Fruit fly (Drosophila melanogaster) whole organism, prepupa: ENCODE results near the gene CG32679.
A peak's percentile ranks its signal among the peaks of the same experiment; 100 is the strongest.

Source experiments
- CG10631 ChIP-seq: fragments of 200-800 bp; sonication (Bioruptor generic); optimal IDR thresholded peaks from 2 replicates; lab custom pipeline; 2016; ENCODE audit warnings: missing biosample characterization, missing genetic modification characterization
- CG10669 ChIP-seq: fragments of 200-800 bp; sonication (Bioruptor generic); optimal IDR thresholded peaks from 3 replicates; lab custom pipeline; 2018; ENCODE audit warnings: missing biosample characterization, mild to moderate bottlenecking, missing genetic modification characterization, moderate library complexity
- CG15336 ChIP-seq: fragments of 200-800 bp; sonication (Bioruptor generic); IDR thresholded peaks from 2 replicates; pipeline ENCODE4 v1.3.6; 2022; ENCODE audit warnings: missing biosample characterization, missing genetic modification characterization
- CG1621 ChIP-seq: fragments of 200-800 bp; sonication (Bioruptor generic); optimal IDR thresholded peaks from 3 replicates; lab custom pipeline; 2018; ENCODE audit warnings: missing biosample characterization, mild to moderate bottlenecking, missing genetic modification characterization
- CG16779 ChIP-seq: fragments of 200-800 bp; sonication (Bioruptor generic); optimal IDR thresholded peaks from 3 replicates; lab custom pipeline; 2017; ENCODE audit warnings: missing biosample characterization, mild to moderate bottlenecking, missing genetic modification characterization
- CG3032 ChIP-seq: fragments of 200-800 bp; optimal IDR thresholded peaks from 2 replicates; lab custom pipeline; 2019; ENCODE audit warnings: missing biosample characterization, mild to moderate bottlenecking, missing genetic modification characterization, moderate library complexity
- CG31627 ChIP-seq: fragments of 200-800 bp; sonication (Bioruptor generic); optimal IDR thresholded peaks from 3 replicates; lab custom pipeline; 2016; ENCODE audit warnings: missing biosample characterization, missing genetic modification characterization
- CG32006 ChIP-seq: fragments of 200-800 bp; sonication (Bioruptor generic); optimal IDR thresholded peaks from 3 replicates; lab custom pipeline; 2017; ENCODE audit warnings: missing biosample characterization, mild to moderate bottlenecking, missing genetic modification characterization
- CG4318 ChIP-seq: fragments of 200-800 bp; sonication (Bioruptor generic); optimal IDR thresholded peaks from 3 replicates; lab custom pipeline; 2017; ENCODE audit warnings: missing biosample characterization, mild to moderate bottlenecking, missing genetic modification characterization
- CG6163 ChIP-seq: fragments of 200-800 bp; sonication (Bioruptor generic); IDR thresholded peaks from 3 replicates; pipeline ENCODE4 v1.3.6; 2022; ENCODE audit warnings: missing biosample characterization, missing genetic modification characterization
- CG6276 ChIP-seq: fragments of 200-800 bp; sonication (Bioruptor generic); optimal IDR thresholded peaks from 2 replicates; lab custom pipeline; 2017; ENCODE audit warnings: missing biosample characterization, mild to moderate bottlenecking, missing genetic modification characterization
- CG6792 ChIP-seq: fragments of 200-800 bp; sonication (Bioruptor generic); optimal IDR thresholded peaks from 3 replicates; lab custom pipeline; 2016; ENCODE audit warnings: missing biosample characterization, missing genetic modification characterization
- CG6854 ChIP-seq: fragments of 200-800 bp; sonication (Bioruptor generic); optimal IDR thresholded peaks from 2 replicates; lab custom pipeline; 2017; ENCODE audit warnings: missing biosample characterization, mild to moderate bottlenecking, missing genetic modification characterization
- CG7368 ChIP-seq: fragments of 200-800 bp; sonication (Bioruptor generic); optimal IDR thresholded peaks from 3 replicates; lab custom pipeline; 2016; ENCODE audit warnings: missing biosample characterization, missing genetic modification characterization
- CG8119 ChIP-seq: fragments of 200-800 bp; sonication (Bioruptor generic); IDR thresholded peaks from 3 replicates; pipeline ENCODE4 v1.3.6; 2022; ENCODE audit warnings: missing biosample characterization, missing genetic modification characterization
- CG8319 ChIP-seq: fragments of 200-800 bp; sonication (Bioruptor generic); optimal IDR thresholded peaks from 3 replicates; lab custom pipeline; 2016; ENCODE audit warnings: missing biosample characterization, missing genetic modification characterization
- CG8632 ChIP-seq: fragments of 200-800 bp; sonication (Bioruptor generic); optimal IDR thresholded peaks from 3 replicates; lab custom pipeline; 2016; ENCODE audit warnings: missing biosample characterization, missing genetic modification characterization
- Eip75B ChIP-seq: fragments of 200-800 bp; sonication (Bioruptor generic); optimal IDR thresholded peaks from 3 replicates; lab custom pipeline; 2016; ENCODE audit warnings: missing biosample characterization, missing genetic modification characterization
- Eip78C ChIP-seq: fragments of 200-800 bp; sonication (Bioruptor generic); peaks from one replicate; lab custom pipeline; 2016; ENCODE audit warnings: missing biosample characterization, missing genetic modification characterization
- Ets21C ChIP-seq: fragments of 200-800 bp; sonication (Bioruptor generic); optimal IDR thresholded peaks from 3 replicates; lab custom pipeline; 2016; ENCODE audit warnings: missing biosample characterization, missing genetic modification characterization
- Ets96B ChIP-seq: fragments of 200-800 bp; optimal IDR thresholded peaks from 2 replicates; lab custom pipeline; 2019; ENCODE audit warnings: missing biosample characterization, mild to moderate bottlenecking, missing genetic modification characterization, moderate library complexity
- Gug ChIP-seq: fragments of 200-800 bp; sonication (Bioruptor generic); IDR thresholded peaks from 2 replicates; pipeline ENCODE4 v1.3.6; 2022; ENCODE audit warnings: missing biosample characterization, missing genetic modification characterization
- Hr38 ChIP-seq: sonication (Bioruptor generic); optimal IDR thresholded peaks from 2 replicates; lab custom pipeline; 2016; ENCODE audit warnings: missing biosample characterization, missing genetic modification characterization
- Lpt ChIP-seq: fragments of 200-800 bp; sonication (Bioruptor generic); optimal IDR thresholded peaks from 3 replicates; lab custom pipeline; 2016; ENCODE audit warnings: missing biosample characterization, missing genetic modification characterization
- OdsH ChIP-seq: fragments of 200-800 bp; sonication (Bioruptor generic); optimal IDR thresholded peaks from 3 replicates; lab custom pipeline; 2016; ENCODE audit warnings: missing biosample characterization, missing genetic modification characterization
- Sox102F ChIP-seq: fragments of 200-800 bp; sonication (Bioruptor generic); optimal IDR thresholded peaks from 2 replicates; lab custom pipeline; 2016; ENCODE audit warnings: missing biosample characterization, mild to moderate bottlenecking, missing genetic modification characterization
- Sox14 ChIP-seq: fragments of 200-800 bp; sonication (Bioruptor generic); optimal IDR thresholded peaks from 3 replicates; lab custom pipeline; 2016; ENCODE audit warnings: missing biosample characterization, missing genetic modification characterization
- achi ChIP-seq: fragments of 200-800 bp; sonication (Bioruptor generic); optimal IDR thresholded peaks from 3 replicates; lab custom pipeline; 2016; ENCODE audit warnings: missing biosample characterization, missing genetic modification characterization
- cyc ChIP-seq: fragments of 200-800 bp; sonication (Bioruptor generic); optimal IDR thresholded peaks from 3 replicates; lab custom pipeline; 2016; ENCODE audit warnings: missing biosample characterization, missing genetic modification characterization
- dac ChIP-seq: fragments of 200-800 bp; sonication (Bioruptor generic); optimal IDR thresholded peaks from 2 replicates; lab custom pipeline; 2017; ENCODE audit warnings: missing biosample characterization, mild to moderate bottlenecking, missing genetic modification characterization
- dsx ChIP-seq: fragments of 200-800 bp; optimal IDR thresholded peaks from 3 replicates; lab custom pipeline; 2019; ENCODE audit warnings: missing biosample characterization, mild to moderate bottlenecking, missing genetic modification characterization, moderate library complexity; ENCODE audit not compliant: poor library complexity, severe bottlenecking
- esn ChIP-seq: fragments of 200-800 bp; sonication (Bioruptor generic); optimal IDR thresholded peaks from 2 replicates; lab custom pipeline; 2016; ENCODE audit warnings: missing biosample characterization, mild to moderate bottlenecking, missing genetic modification characterization, moderate library complexity
- fd85E ChIP-seq: fragments of 200-800 bp; sonication (Bioruptor generic); optimal IDR thresholded peaks from 3 replicates; lab custom pipeline; 2016; ENCODE audit warnings: missing biosample characterization, missing genetic modification characterization
- net ChIP-seq: fragments of 200-800 bp; sonication (Bioruptor generic); optimal IDR thresholded peaks from 3 replicates; lab custom pipeline; 2016; ENCODE audit warnings: missing biosample characterization, missing genetic modification characterization
- pdm3 ChIP-seq: fragments of 200-800 bp; sonication (Bioruptor generic); optimal IDR thresholded peaks from 3 replicates; lab custom pipeline; 2016; ENCODE audit warnings: missing biosample characterization, missing genetic modification characterization
- spab ChIP-seq: fragments of 200-800 bp; sonication (Bioruptor generic); optimal IDR thresholded peaks from 2 replicates; lab custom pipeline; 2017; ENCODE audit warnings: missing biosample characterization, mild to moderate bottlenecking, missing genetic modification characterization, missing genetic modification reagents
- svp ChIP-seq: fragments of 200-800 bp; sonication (Bioruptor generic); peaks from one replicate; lab custom pipeline; 2016; ENCODE audit warnings: missing biosample characterization, missing genetic modification characterization
- topi ChIP-seq: fragments of 200-800 bp; sonication (Bioruptor generic); optimal IDR thresholded peaks from 3 replicates; lab custom pipeline; 2016; ENCODE audit warnings: missing biosample characterization, missing genetic modification characterization
- vri ChIP-seq: fragments of 200-800 bp; sonication (Bioruptor generic); optimal IDR thresholded peaks from 3 replicates; lab custom pipeline; 2016; ENCODE audit warnings: missing biosample characterization, mild to moderate bottlenecking, missing genetic modification characterization

The CG32679 gene

dm6 chrX:10362557-10363366, 4.5 kb downstream of the CG32679 start (continued):
- TF ChIP-seq CG8119 (GFP tag; lab: Robert Waterston, UW) (no peak), CG3032 (tag; lab: Kevin White, UChicago) (no peak), Ets21C (GFP tag; lab: Kevin White, UChicago) (no peak), CG10631 (GFP tag; lab: Kevin White, UChicago) (peak; percentile 19), CG10669 (GFP tag; lab: Kevin White, UChicago) (peak; percentile 16), CG32006 (GFP tag; lab: Kevin White, UChicago) (peak; percentile 61), fd85E (GFP tag; lab: Kevin White, UChicago) (no peak), CG1621 (tag; lab: Kevin White, UChicago) (no peak), svp (GFP tag; lab: Kevin White, UChicago) (peak; percentile 77), topi (peak; percentile 31), OdsH (GFP tag; lab: Kevin White, UChicago) (peak; percentile 28), CG15336 (GFP tag; lab: Robert Waterston, UW) (0 out of 2 replicates have a peak, but pooled peaks have one; percentile 35), Gug (GFP tag; lab: Robert Waterston, UW) (no peak), Eip78C (peak; percentile 84), CG8319 (GFP tag; lab: Kevin White, UChicago) (peak; percentile 4), Sox14 (GFP tag; lab: Kevin White, UChicago) (peak; percentile 26), CG6163 (0 out of 3 replicates have a peak, but pooled peaks have one; percentile 39)

- TF ChIP-seq CG8632 (GFP tag; lab: Kevin White, UChicago) (no peak), Ets21C (GFP tag; lab: Kevin White, UChicago) (no peak), achi (no peak), net (no peak), CG10631 (GFP tag; lab: Kevin White, UChicago) (no peak), CG16779 (no peak), Sox14 (GFP tag; lab: Kevin White, UChicago) (no peak), CG3032 (tag; lab: Kevin White, UChicago) (no peak), CG8119 (GFP tag; lab: Robert Waterston, UW) (no peak), cyc (no peak), pdm3 (no peak), fd85E (GFP tag; lab: Kevin White, UChicago) (no peak), CG15336 (GFP tag; lab: Robert Waterston, UW) (no peak), CG32006 (GFP tag; lab: Kevin White, UChicago) (no peak), CG4318 (GFP tag; lab: Kevin White, UChicago) (no peak), dac (no peak), Eip78C (no peak)
These were observed 5.1 kb downstream of the CG32679 start for dm6 chrX:10362127-10362526.

- no peak for TF ChIP-seq CG6276 (GFP tag; lab: Kevin White, UChicago)
- no peak for TF ChIP-seq Lpt (GFP tag; lab: Kevin White, UChicago)
- TF ChIP-seq Eip78C = peak; percentile 35
- TF ChIP-seq CG6163 = no peak
- no peak for TF ChIP-seq CG6854 (GFP tag; lab: Kevin White, UChicago)
- no peak for TF ChIP-seq esn
- TF ChIP-seq, all 60 proteins: peak for 1
These were observed 19.1 kb downstream of the CG32679 start for dm6 chrX:10347979-10348692.

dm6 chrX:10340492-10340891, 26.8 kb downstream of the CG32679 start:
- TF ChIP-seq fd85E (GFP tag; lab: Kevin White, UChicago) (no peak), Eip75B (GFP tag; lab: Kevin White, UChicago) (no peak), CG7368 (GFP tag; lab: Kevin White, UChicago) (no peak), spab (GFP tag; lab: Kevin White, UChicago) (no peak), Sox102F (GFP tag; lab: Kevin White, UChicago) (no peak), topi (no peak), Gug (GFP tag; lab: Robert Waterston, UW) (no peak), CG31627 (no peak), Hr38 (GFP tag; lab: Kevin White, UChicago) (no peak), dsx (no peak), CG6792 (GFP tag; lab: Kevin White, UChicago) (no peak), Sox14 (GFP tag; lab: Kevin White, UChicago) (no peak), CG32006 (GFP tag; lab: Kevin White, UChicago) (no peak), vri (GFP tag; lab: Kevin White, UChicago) (no peak), CG6276 (GFP tag; lab: Kevin White, UChicago) (no peak), CG8319 (GFP tag; lab: Kevin White, UChicago) (no peak), Ets96B (no peak), CG15336 (GFP tag; lab: Robert Waterston, UW) (no peak)
